5 fruit fly cellular contexts compared by ENCODE assay signal in the genomic region with DNA sequence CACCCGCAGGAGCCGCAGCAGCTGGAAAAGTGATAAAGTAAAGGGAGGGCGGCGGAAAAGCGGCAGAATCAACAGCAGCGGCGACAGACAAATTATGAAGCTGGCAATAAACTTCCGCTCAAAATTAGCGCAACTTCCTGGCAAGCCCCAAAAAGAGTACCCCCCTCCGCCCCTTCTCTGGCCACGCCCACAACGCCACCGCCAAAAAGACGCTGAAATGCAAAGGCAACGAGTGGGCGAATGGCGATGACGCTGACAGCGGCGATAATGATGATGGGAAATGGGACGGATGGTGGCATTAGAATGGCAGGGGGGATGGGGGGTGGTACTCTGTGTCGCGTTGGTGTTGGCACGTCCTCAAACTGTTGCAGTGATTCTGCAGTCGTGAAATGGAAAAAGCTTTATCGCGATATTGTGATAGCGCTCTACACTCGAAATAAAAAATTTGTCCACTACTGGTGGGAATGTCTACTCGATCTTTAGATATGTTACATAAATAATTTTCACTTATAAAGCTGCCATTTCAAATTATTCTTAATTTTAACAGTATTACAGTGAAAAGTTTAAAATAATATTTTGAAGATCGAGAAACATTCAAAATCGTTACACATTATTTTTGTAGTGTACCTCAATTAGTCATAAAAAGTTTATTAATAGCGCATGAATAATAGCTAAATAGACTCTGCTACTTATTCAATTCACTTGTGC.
A peak's percentile ranks its signal among the peaks of the same experiment; 100 is the strongest.
TF ChIP-seq lines count a peak whose summit lies in the region.

No protein-coding gene starts in this region.

- no peak for TF ChIP-seq CTCF in whole organism, embryonic (GFP tag; optimal IDR thresholded peaks at IDR 0.05; lab: Kevin White, UChicago)

TF ChIP-seq in whole organism, adult, 20 proteins besides CTCF, POLR2A, EP300 and RAD21 (continues in another document):
- no peak for TF ChIP-seq tj (GFP tag; optimal IDR thresholded peaks at IDR 0.05; lab: Kevin White, UChicago)
- TF ChIP-seq cnc (optimal IDR thresholded peaks at IDR 0.05; lab: Kevin White, UChicago): no peak
- TF ChIP-seq CG33017 (tag; optimal IDR thresholded peaks at IDR 0.05; lab: Kevin White, UChicago): peak; percentile 52
- peak; percentile 20 for TF ChIP-seq toe (GFP tag; optimal IDR thresholded peaks at IDR 0.05; lab: Kevin White, UChicago)
- no peak for TF ChIP-seq ovo (GFP tag; optimal IDR thresholded peaks at IDR 0.05; lab: Kevin White, UChicago)
- TF ChIP-seq CG14711 (tag; optimal IDR thresholded peaks at IDR 0.05; lab: Kevin White, UChicago): peak; percentile 69
- TF ChIP-seq CG11617 (GFP tag; optimal IDR thresholded peaks at IDR 0.05; lab: Kevin White, UChicago): peak; percentile 35
- TF ChIP-seq Hr96 (GFP tag; optimal IDR thresholded peaks at IDR 0.05; lab: Kevin White, UChicago): peak; percentile 58
- peak; percentile 54 for TF ChIP-seq CG12768 (GFP tag; optimal IDR thresholded peaks at IDR 0.05; lab: Kevin White, UChicago)
- no peak for TF ChIP-seq cic (GFP tag; optimal IDR thresholded peaks at IDR 0.05; lab: Kevin White, UChicago)
- TF ChIP-seq kay (GFP tag; lab: Kevin White, UChicago; ENCODE audit: borderline replicate concordance): no peak
- TF ChIP-seq CG7045 (GFP tag; optimal IDR thresholded peaks at IDR 0.05; lab: Kevin White, UChicago): peak; percentile 73
- no peak for TF ChIP-seq CG1620 (GFP tag; optimal IDR thresholded peaks at IDR 0.05; lab: Kevin White, UChicago)
- peak; percentile 43 for TF ChIP-seq CG7101 (tag; optimal IDR thresholded peaks at IDR 0.05; lab: Kevin White, UChicago)
- TF ChIP-seq Clk (GFP tag; optimal IDR thresholded peaks at IDR 0.05; lab: Kevin White, UChicago): no peak
- TF ChIP-seq bab1 (GFP tag; optimal IDR thresholded peaks at IDR 0.05; lab: Kevin White, UChicago): no peak
- TF ChIP-seq CG5204 (GFP tag; optimal IDR thresholded peaks at IDR 0.05; lab: Kevin White, UChicago): no peak

TF ChIP-seq in whole organism, embryonic, 481 proteins besides CTCF, POLR2A, EP300 and RAD21 (continues in another document):
- TF ChIP-seq shn (GFP tag; optimal IDR thresholded peaks at IDR 0.05; lab: Kevin White, UChicago) (no peak), CG2678 (tag; optimal IDR thresholded peaks at IDR 0.05; lab: Kevin White, UChicago) (peak; percentile 37), pum (GFP tag; optimal IDR thresholded peaks at IDR 0.05; lab: Kevin White, UChicago) (no peak), CG32767 (GFP tag; IDR thresholded peaks at IDR 0.05; lab: Robert Waterston, UW) (no peak), abd-A (tag; optimal IDR thresholded peaks at IDR 0.05; lab: Kevin White, UChicago) (peak; percentile 70), slbo (GFP tag; IDR thresholded peaks at IDR 0.05; lab: Robert Waterston, UW) (0 out of 2 replicates have a peak, but pooled peaks have one; percentile 3), prd (optimal IDR thresholded peaks at IDR 0.05; lab: Kevin White, UChicago) (no peak), prd (GFP tag; IDR thresholded peaks at IDR 0.05; lab: Robert Waterston, UW) (peak; percentile 10; the same call in 1 of the 3 replicates), Nf-YA (GFP tag; IDR thresholded peaks at IDR 0.05; lab: Robert Waterston, UW) (no peak), Ada2b (GFP tag; IDR thresholded peaks at IDR 0.05; lab: Robert Waterston, UW) (peak; percentile 36; the same call in 1 of the 2 replicates), CG2712 (tag; optimal IDR thresholded peaks at IDR 0.05; lab: Kevin White, UChicago) (peak; percentile 31), fd96Cb (tag; optimal IDR thresholded peaks at IDR 0.05; lab: Kevin White, UChicago) (peak; percentile 21), chinmo (GFP tag; IDR thresholded peaks at IDR 0.05; lab: Robert Waterston, UW; ENCODE audit: partially characterized antibody) (0 out of 4 replicates have a peak, but pooled peaks have one; percentile 23), fru (optimal IDR thresholded peaks at IDR 0.05; lab: Kevin White, UChicago) (no peak), Hr51 (GFP tag; optimal IDR thresholded peaks at IDR 0.05; lab: Kevin White, UChicago) (peak in 1 of 2 experiments; percentile 15), sens (GFP tag; lab: Kevin White, UChicago) (peak; percentile 15)

TF ChIP-seq in whole organism, prepupa, 60 proteins besides CTCF, POLR2A, EP300 and RAD21 (continues in another document):
- no peak for TF ChIP-seq Smox (GFP tag; optimal IDR thresholded peaks at IDR 0.05; lab: Kevin White, UChicago)
- no peak for TF ChIP-seq CG34406 (GFP tag; optimal IDR thresholded peaks at IDR 0.05; lab: Kevin White, UChicago)
- no peak for TF ChIP-seq CG31627 (GFP tag; optimal IDR thresholded peaks at IDR 0.05; lab: Kevin White, UChicago)
- no peak for TF ChIP-seq CG8632 (GFP tag; optimal IDR thresholded peaks at IDR 0.05; lab: Kevin White, UChicago)
- peak; percentile 76 for TF ChIP-seq Eip78C (GFP tag; lab: Kevin White, UChicago)
- no peak for TF ChIP-seq vri (GFP tag; optimal IDR thresholded peaks at IDR 0.05; lab: Kevin White, UChicago)
- TF ChIP-seq CG7368 (GFP tag; optimal IDR thresholded peaks at IDR 0.05; lab: Kevin White, UChicago): no peak
- TF ChIP-seq Blimp-1 (GFP tag; optimal IDR thresholded peaks at IDR 0.05; lab: Kevin White, UChicago): no peak
- peak; percentile 13 for TF ChIP-seq CG11762 (GFP tag; optimal IDR thresholded peaks at IDR 0.05; lab: Kevin White, UChicago; ENCODE audit: insufficient read depth)
- TF ChIP-seq CG6163 (GFP tag; IDR thresholded peaks at IDR 0.05; lab: Robert Waterston, UW): 0 out of 3 replicates have a peak, but pooled peaks have one; percentile 32
- TF ChIP-seq Eip93F (GFP tag; optimal IDR thresholded peaks at IDR 0.05; lab: Kevin White, UChicago): no peak
- peak; percentile 10 for TF ChIP-seq Lpt (GFP tag; optimal IDR thresholded peaks at IDR 0.05; lab: Kevin White, UChicago)
- peak; percentile 18 for TF ChIP-seq OdsH (GFP tag; optimal IDR thresholded peaks at IDR 0.05; lab: Kevin White, UChicago)
- peak; percentile 8 for TF ChIP-seq CG4318 (GFP tag; optimal IDR thresholded peaks at IDR 0.05; lab: Kevin White, UChicago)
- peak; percentile 66 for TF ChIP-seq CG32006 (GFP tag; optimal IDR thresholded peaks at IDR 0.05; lab: Kevin White, UChicago)
- peak; percentile 15 for TF ChIP-seq achi (GFP tag; optimal IDR thresholded peaks at IDR 0.05; lab: Kevin White, UChicago)
- TF ChIP-seq CG10669 (GFP tag; optimal IDR thresholded peaks at IDR 0.05; lab: Kevin White, UChicago): peak; percentile 18

TF ChIP-seq in whole organism, pupa, 21 proteins besides CTCF, POLR2A, EP300 and RAD21:
- peak; percentile 57 for TF ChIP-seq Ets98B (GFP tag; IDR thresholded peaks at IDR 0.05; lab: Robert Waterston, UW)
- no peak for TF ChIP-seq EcR (GFP tag; optimal IDR thresholded peaks at IDR 0.05; lab: Kevin White, UChicago)
- peak; percentile 8 for TF ChIP-seq Pif1A (GFP tag; optimal IDR thresholded peaks at IDR 0.05; lab: Kevin White, UChicago)
- peak; percentile 27 for TF ChIP-seq CG9948 (tag; optimal IDR thresholded peaks at IDR 0.05; lab: Kevin White, UChicago)
- TF ChIP-seq CG15710 (tag; optimal IDR thresholded peaks at IDR 0.05; lab: Kevin White, UChicago): peak; percentile 7
- peak; percentile 63 for TF ChIP-seq CG32121 (GFP tag; IDR thresholded peaks at IDR 0.05; lab: Robert Waterston, UW)
- peak; percentile 60; the same call in 2 of the 3 replicates for TF ChIP-seq CG4496 (GFP tag; IDR thresholded peaks at IDR 0.05; lab: Robert Waterston, UW)
- TF ChIP-seq CG13204 (GFP tag; optimal IDR thresholded peaks at IDR 0.05; lab: Kevin White, UChicago): no peak
- TF ChIP-seq CG8159 (tag; optimal IDR thresholded peaks at IDR 0.05; lab: Kevin White, UChicago): peak; percentile 23
- TF ChIP-seq fd96Ca (GFP tag; IDR thresholded peaks at IDR 0.05; lab: Robert Waterston, UW): 0 out of 3 replicates have a peak, but pooled peaks have one; percentile 54
- peak; percentile 58 for TF ChIP-seq CG14655 (GFP tag; optimal IDR thresholded peaks at IDR 0.05; lab: Kevin White, UChicago)
- TF ChIP-seq CG12605 (GFP tag; IDR thresholded peaks at IDR 0.05; lab: Robert Waterston, UW): peak; percentile 46; the same call in 1 of the 2 replicates
- TF ChIP-seq CG17806 (tag; optimal IDR thresholded peaks at IDR 0.05; lab: Kevin White, UChicago): peak; percentile 31
- TF ChIP-seq CG8301 (tag; optimal IDR thresholded peaks at IDR 0.05; lab: Kevin White, UChicago): peak; percentile 61
- TF ChIP-seq CG10348 (GFP tag; IDR thresholded peaks at IDR 0.05; lab: Robert Waterston, UW): no peak
- no peak for TF ChIP-seq Snoo (tag; optimal IDR thresholded peaks at IDR 0.05; lab: Kevin White, UChicago)
- no peak for TF ChIP-seq gl (tag; optimal IDR thresholded peaks at IDR 0.05; lab: Kevin White, UChicago)

TF ChIP-seq in whole organism, wandering third instar larva, 38 proteins besides CTCF, POLR2A, EP300 and RAD21:
- no peak for TF ChIP-seq brk (GFP tag; optimal IDR thresholded peaks at IDR 0.05; lab: Kevin White, UChicago)
- TF ChIP-seq HLH106 (tag; optimal IDR thresholded peaks at IDR 0.05; lab: Kevin White, UChicago): peak; percentile 34
- TF ChIP-seq Sp1 (GFP tag; optimal IDR thresholded peaks at IDR 0.05; lab: Kevin White, UChicago): peak; percentile 7
